Fruit fly (Drosophila melanogaster): Measurements from ENCODE around the gene PK2-R1.

DNA sequence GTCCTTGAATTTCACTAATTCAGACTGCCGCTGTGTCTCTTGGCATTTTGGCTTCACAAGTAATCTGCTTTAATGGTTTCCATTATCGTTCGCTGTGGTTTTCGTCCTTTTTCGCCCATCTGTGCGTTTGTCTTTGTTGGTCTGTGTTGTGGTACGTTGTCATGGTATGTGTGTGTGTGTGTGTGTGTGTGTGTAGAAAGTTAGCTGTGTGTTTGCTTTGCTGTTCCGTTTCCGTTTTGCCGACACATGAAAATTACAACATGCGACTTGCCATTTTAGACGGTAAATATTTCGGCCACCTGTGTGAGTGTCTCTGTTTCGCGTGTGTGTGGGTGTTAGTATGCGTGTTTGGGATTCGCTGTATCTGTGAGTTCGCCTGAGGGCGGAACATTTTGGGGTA lies 18.8 kb downstream of the PK2-R1 start:
- TF ChIP-seq pnt (GFP tag; optimal IDR thresholded peaks at IDR 0.05) (no peak), CG17385 (GFP tag; optimal IDR thresholded peaks at IDR 0.05) (no peak), Lpt (GFP tag; optimal IDR thresholded peaks at IDR 0.05) (no peak), Stat92E (GFP tag; optimal IDR thresholded peaks at IDR 0.05) (no peak), CG11456 (GFP tag; IDR thresholded peaks at IDR 0.05) (no peak), dm (GFP tag; optimal IDR thresholded peaks at IDR 0.05) (no peak), salm (tag; optimal IDR thresholded peaks at IDR 0.05) (no peak), klu (GFP tag; IDR thresholded peaks at IDR 0.05) (no peak), Sox102F (GFP tag; optimal IDR thresholded peaks at IDR 0.05) (no peak)

Data from whole organism, embryonic.